Worm (Caenorhabditis elegans): ENCODE results near the gene cyp-33E3.

The cyp-33E3 gene

DNA sequence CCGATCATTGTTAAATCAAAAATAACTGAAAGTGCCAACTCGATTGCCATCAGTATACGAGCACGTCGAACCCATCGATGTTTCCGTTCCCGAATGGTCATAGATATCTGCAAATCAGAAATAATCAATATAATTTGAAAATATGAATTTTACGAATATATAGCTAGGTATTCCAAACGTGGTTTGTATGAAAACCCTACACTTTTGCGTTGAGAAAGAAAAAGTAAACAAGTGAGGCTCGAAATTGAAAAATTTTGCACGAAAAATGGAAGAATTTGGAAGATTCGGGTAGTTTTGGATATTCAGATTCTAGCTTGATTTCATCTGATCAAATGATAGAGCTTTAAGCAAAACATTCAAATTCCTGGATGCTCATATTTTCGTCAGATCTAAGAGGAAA, 24.0 kb downstream of the cyp-33E3 start, which contains the start of gene F42A9.9:
Gene F42A9.9, minus strand, starts transcription at position 101 of the 400 bp plus-strand sequence.
- TF ChIP-seq ceh-16 (tag; optimal IDR thresholded peaks at IDR 0.05): no peak

DNA sequence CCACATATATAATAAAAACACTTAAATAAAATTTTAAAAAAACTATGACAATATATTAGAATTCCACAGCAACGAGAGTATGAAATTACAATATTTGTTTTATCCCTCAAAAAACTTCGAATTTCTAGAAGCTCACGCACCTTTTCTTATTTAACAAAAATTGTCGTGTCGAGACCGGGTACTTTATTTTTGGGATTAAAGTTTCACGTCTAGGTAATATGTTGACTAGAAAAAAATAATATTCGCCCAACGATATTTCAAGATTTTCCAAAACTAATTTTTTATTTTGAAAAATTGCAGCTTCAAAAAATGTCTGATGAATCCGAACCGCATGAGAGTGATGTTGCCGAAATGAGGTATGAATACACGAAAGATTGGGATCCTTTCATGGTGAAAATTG, 29.6 kb downstream of the cyp-33E3 start, which contains the start of gene C49C8.3:
Gene C49C8.3, plus strand, starts transcription at position 301 of the 400 bp plus-strand sequence.
- TF ChIP-seq pha-4 (tag; optimal IDR thresholded peaks at IDR 0.05) (no peak), lin-15B (tag; optimal IDR thresholded peaks at IDR 0.05) (no peak), daf-12 (tag; optimal IDR thresholded peaks at IDR 0.05) (no peak), elt-3 (tag; optimal IDR thresholded peaks at IDR 0.05) (no peak), nhr-25 (tag; optimal IDR thresholded peaks at IDR 0.05) (no peak), pqm-1 (tag; optimal IDR thresholded peaks at IDR 0.05) (no peak), nhr-77 (tag; optimal IDR thresholded peaks at IDR 0.05) (no peak), nfya-1 (tag; optimal IDR thresholded peaks at IDR 0.05; ENCODE audit: insufficient read depth) (no peak), fkh-2 (tag; optimal IDR thresholded peaks at IDR 0.05) (no peak), jun-1 (tag; optimal IDR thresholded peaks at IDR 0.05) (no peak), eor-1 (tag; optimal IDR thresholded peaks at IDR 0.05) (no peak), sea-2 (GFP tag; optimal IDR thresholded peaks at IDR 0.05) (no peak), fos-1 (tag; optimal IDR thresholded peaks at IDR 0.05) (no peak), ceh-82 (tag; optimal IDR thresholded peaks at IDR 0.05) (no peak), R02D3.7 (tag; optimal IDR thresholded peaks at IDR 0.05) (no peak), tbx-2 (tag; optimal IDR thresholded peaks at IDR 0.05) (no peak), ztf-4 (tag; optimal IDR thresholded peaks at IDR 0.05) (no peak), fkh-10 (GFP tag; optimal IDR thresholded peaks at IDR 0.05) (no peak)

ce11 chrIV:8648502-8648901, 33.7 kb downstream of the cyp-33E3 start, which contains the start of gene cyp-33E1:
Gene cyp-33E1, minus strand, starts transcription at chrIV:8648602.
- TF ChIP-seq nhr-43 (tag; optimal IDR thresholded peaks at IDR 0.05; ENCODE audit: poor library complexity, severe bottlenecking): no peak
- no peak for TF ChIP-seq nhr-25 (tag; optimal IDR thresholded peaks at IDR 0.05)
- no peak for TF ChIP-seq elt-1 (tag; optimal IDR thresholded peaks at IDR 0.05)

- TF ChIP-seq elt-2 (tag; optimal IDR thresholded peaks at IDR 0.05): peak; percentile 56
- TF ChIP-seq pha-4 (tag; optimal IDR thresholded peaks at IDR 0.05): peak; percentile 60
- no peak for TF ChIP-seq fkh-10 (GFP tag; optimal IDR thresholded peaks at IDR 0.05)
- TF ChIP-seq snpc-4 (tag; optimal IDR thresholded peaks at IDR 0.05): no peak
- no peak for TF ChIP-seq nhr-28 (tag; optimal IDR thresholded peaks at IDR 0.05)
- no peak for TF ChIP-seq elt-3 (tag; optimal IDR thresholded peaks at IDR 0.05)
- no peak for TF ChIP-seq ceh-82 (tag; optimal IDR thresholded peaks at IDR 0.05)
- no peak for TF ChIP-seq fos-1 (tag; optimal IDR thresholded peaks at IDR 0.05)
- no peak for TF ChIP-seq ceh-9 (tag; optimal IDR thresholded peaks at IDR 0.05)
- TF ChIP-seq nhr-77 (tag; optimal IDR thresholded peaks at IDR 0.05): no peak
- TF ChIP-seq nhr-12 (tag; optimal IDR thresholded peaks at IDR 0.05): no peak
Measured at ce11 chrIV:8650696-8651095, 35.9 kb downstream of the cyp-33E3 start, which contains the start of gene C49C8.2. Gene C49C8.2, plus strand, starts transcription at chrIV:8651088.

- TF ChIP-seq mml-1 (tag; optimal IDR thresholded peaks at IDR 0.05): no peak
- no peak for TF ChIP-seq pha-4 (tag; optimal IDR thresholded peaks at IDR 0.05)
- TF ChIP-seq unc-62 (GFP tag; optimal IDR thresholded peaks at IDR 0.05): no peak
- no peak for TF ChIP-seq aly-2 (tag; optimal IDR thresholded peaks at IDR 0.05)
- TF ChIP-seq unc-39 (tag; optimal IDR thresholded peaks at IDR 0.05): no peak
Measured at ce11 chrIV:8651835-8652234, 37.0 kb downstream of the cyp-33E3 start, which contains the start of gene C49C8.8. Gene C49C8.8, plus strand, starts transcription at chrIV:8652135.

ce11 chrIV:8653592-8653991, 38.8 kb downstream of the cyp-33E3 start, which contains the start of gene C49C8.5:
Gene C49C8.5, minus strand, starts transcription at chrIV:8653664.
- no peak for TF ChIP-seq zag-1 (tag; optimal IDR thresholded peaks at IDR 0.05)
- TF ChIP-seq elt-2 (tag; optimal IDR thresholded peaks at IDR 0.05): peak; percentile 54
- peak; percentile 20 for TF ChIP-seq pqm-1 (tag; optimal IDR thresholded peaks at IDR 0.05)
